Worm (Caenorhabditis elegans) whole organism, L1 larva: ENCODE measurements around the gene dpy-4.

Experiments used
- C04F5.9 ChIP-seq: sonication (generic microtip); optimal IDR thresholded peaks from 2 replicates; lab custom pipeline; 2016; ENCODE audit warnings: missing genetic modification characterization, missing compliant biosample characterization
- C34B4.2 ChIP-seq: sonication (generic microtip); optimal IDR thresholded peaks from 2 replicates; lab custom pipeline; 2017; ENCODE audit warnings: mild to moderate bottlenecking, missing genetic modification characterization, missing compliant biosample characterization
- Y116A8C.19 ChIP-seq: sonication (generic microtip); optimal IDR thresholded peaks from 2 replicates; lab custom pipeline; 2016; ENCODE audit warnings: missing compliant biosample characterization, missing genetic modification characterization, borderline replicate concordance
- aha-1 ChIP-seq: fragments of 150-350 bp; optimal IDR thresholded peaks from 2 replicates; lab custom pipeline; 2014; ENCODE audit warnings: missing biosample characterization, missing genetic modification characterization
- alr-1 ChIP-seq: fragments of 200-800 bp; sonication (Bioruptor generic); optimal IDR thresholded peaks from 2 replicates; lab custom pipeline; 2018; ENCODE audit warnings: borderline replicate concordance, mild to moderate bottlenecking, missing genetic modification characterization, missing compliant biosample characterization
- ama-1 ChIP-seq: fragments of 150-350 bp; optimal IDR thresholded peaks from 2 replicates; lab custom pipeline; 2014
- blmp-1 ChIP-seq: fragments of 150-350 bp; optimal IDR thresholded peaks from 2 replicates; lab custom pipeline; 2014; ENCODE audit warnings: missing biosample characterization, missing genetic modification characterization
- ceh-63 ChIP-seq: fragments of 200-800 bp; sonication (Bioruptor generic); optimal IDR thresholded peaks from 2 replicates; lab custom pipeline; 2018; ENCODE audit warnings: mild to moderate bottlenecking, missing genetic modification characterization, missing compliant biosample characterization
- ceh-88 ChIP-seq: fragments of 200-800 bp; sonication (Bioruptor generic); IDR thresholded peaks from 2 replicates; pipeline ENCODE4 v1.3.6; 2022; ENCODE audit warnings: missing genetic modification characterization, missing compliant biosample characterization
- ceh-90 ChIP-seq: sonication (generic microtip); optimal IDR thresholded peaks from 2 replicates; lab custom pipeline; 2016; ENCODE audit warnings: missing genetic modification characterization, missing compliant biosample characterization
- ces-1 ChIP-seq: fragments of 150-350 bp; optimal IDR thresholded peaks from 2 replicates; lab custom pipeline; 2014; ENCODE audit warnings: missing biosample characterization, missing genetic modification reagents, missing genetic modification characterization
- efl-3 ChIP-seq: fragments of 200-800 bp; sonication (Bioruptor generic); optimal IDR thresholded peaks from 2 replicates; lab custom pipeline; 2018; ENCODE audit warnings: mild to moderate bottlenecking, missing genetic modification characterization, missing compliant biosample characterization
- egl-13 ChIP-seq: sonication (generic microtip); optimal IDR thresholded peaks from 2 replicates; lab custom pipeline; 2016; ENCODE audit warnings: missing genotype, missing genetic modification reagents, missing genetic modification characterization, missing compliant biosample characterization
- egl-27 ChIP-seq, 2 experiments: fragments of 150-350 bp in 1 of 2; sonication (generic microtip); optimal IDR thresholded peaks; 3 replicates each; lab custom pipeline; 2017 to 2018; ENCODE audit warnings: missing biosample characterization in 2 of 2, missing genetic modification characterization in 2 of 2, missing genetic modification reagents in 2 of 2
- elt-2 ChIP-seq: sonication (generic microtip); optimal IDR thresholded peaks from 2 replicates; lab custom pipeline; 2016; ENCODE audit warnings: missing genetic modification characterization, mild to moderate bottlenecking, inconsistent platforms, missing compliant biosample characterization, missing genetic modification reagents
- fkh-10 ChIP-seq: sonication (generic microtip); optimal IDR thresholded peaks from 2 replicates; lab custom pipeline; 2017; ENCODE audit warnings: missing biosample characterization, missing genetic modification reagents, missing genetic modification characterization
- fkh-4 ChIP-seq: sonication (generic microtip); optimal IDR thresholded peaks from 2 replicates; lab custom pipeline; 2016; ENCODE audit warnings: missing compliant biosample characterization, missing genetic modification characterization, borderline replicate concordance
- fkh-8 ChIP-seq: sonication (generic microtip); optimal IDR thresholded peaks from 2 replicates; lab custom pipeline; 2016; ENCODE audit warnings: mild to moderate bottlenecking, missing genetic modification characterization, missing compliant biosample characterization
- hlh-4 ChIP-seq: sonication (generic microtip); optimal IDR thresholded peaks from 2 replicates; lab custom pipeline; 2016; ENCODE audit warnings: mild to moderate bottlenecking, missing genetic modification characterization, missing compliant biosample characterization
- hpl-2 ChIP-seq: fragments of 150-350 bp; optimal IDR thresholded peaks from 2 replicates; lab custom pipeline; 2014; ENCODE audit warnings: missing biosample characterization, missing genetic modification reagents, missing genetic modification characterization
- isw-1 ChIP-seq: fragments of 200-800 bp; sonication (Bioruptor generic); IDR thresholded peaks from 2 replicates; pipeline ENCODE4 v1.3.6; 2022; ENCODE audit warnings: missing genetic modification characterization, missing compliant biosample characterization
- lin-14 ChIP-seq: fragments of 200-800 bp; sonication (Bioruptor generic); optimal IDR thresholded peaks from 2 replicates; lab custom pipeline; 2018; ENCODE audit warnings: mild to moderate bottlenecking, missing genetic modification characterization, moderate library complexity, missing compliant biosample characterization
- lsy-2 ChIP-seq, 2 experiments: fragments of 150-350 bp; optimal IDR thresholded peaks; 2 replicates each; lab custom pipeline; 2014; ENCODE audit warnings: missing biosample characterization in 2 of 2, missing genetic modification characterization in 2 of 2
- mdl-1 ChIP-seq, 2 experiments: fragments of 150-350 bp; optimal IDR thresholded peaks; 2 replicates each; lab custom pipeline; 2014 to 2017; ENCODE audit warnings: missing biosample characterization in 2 of 2, missing genetic modification characterization in 2 of 2, inconsistent platforms in 1 of 2
- nhr-11 ChIP-seq: fragments of 150-350 bp; optimal IDR thresholded peaks from 2 replicates; lab custom pipeline; 2014; ENCODE audit warnings: missing biosample characterization, missing genetic modification characterization
- nhr-12 ChIP-seq: sonication (generic microtip); optimal IDR thresholded peaks from 2 replicates; lab custom pipeline; 2017; ENCODE audit warnings: missing biosample characterization, missing genetic modification characterization
- nhr-19 ChIP-seq: fragments of 200-800 bp; sonication (Bioruptor generic); conservative IDR thresholded peaks from 2 replicates; pipeline ENCODE4 v1.3.6; 2022; ENCODE audit warnings: missing genetic modification characterization, missing compliant biosample characterization
- nhr-20 ChIP-seq: sonication (generic microtip); optimal IDR thresholded peaks from 2 replicates; lab custom pipeline; 2016; ENCODE audit warnings: mild to moderate bottlenecking, missing genetic modification characterization, missing compliant biosample characterization
- nhr-237 ChIP-seq: fragments of 150-350 bp; optimal IDR thresholded peaks from 2 replicates; lab custom pipeline; 2014; ENCODE audit warnings: missing biosample characterization, missing genetic modification characterization
- nhr-28 ChIP-seq: fragments of 150-350 bp; optimal IDR thresholded peaks from 2 replicates; lab custom pipeline; 2014; ENCODE audit warnings: missing biosample characterization, missing genetic modification characterization
- nhr-47 ChIP-seq: sonication (generic microtip); optimal IDR thresholded peaks from 2 replicates; lab custom pipeline; 2016; ENCODE audit warnings: mild to moderate bottlenecking, missing genetic modification characterization, moderate library complexity, missing compliant biosample characterization
- nhr-71 ChIP-seq: sonication (generic microtip); optimal IDR thresholded peaks from 2 replicates; lab custom pipeline; 2016; ENCODE audit warnings: mild to moderate bottlenecking, missing genetic modification characterization, moderate library complexity, missing compliant biosample characterization
- nhr-76 ChIP-seq: sonication (generic microtip); optimal IDR thresholded peaks from 2 replicates; lab custom pipeline; 2017; ENCODE audit warnings: missing biosample characterization, missing genetic modification characterization
- nhr-77 ChIP-seq: fragments of 150-350 bp; optimal IDR thresholded peaks from 2 replicates; lab custom pipeline; 2014; ENCODE audit warnings: missing biosample characterization, missing genetic modification characterization
- nhr-84 ChIP-seq: sonication (generic microtip); optimal IDR thresholded peaks from 2 replicates; lab custom pipeline; 2017; ENCODE audit warnings: missing biosample characterization, missing genetic modification characterization
- nhr-90 ChIP-seq: sonication (generic microtip); optimal IDR thresholded peaks from 2 replicates; lab custom pipeline; 2016; ENCODE audit warnings: mild to moderate bottlenecking, missing genetic modification characterization, missing compliant biosample characterization; ENCODE audit not compliant: poor library complexity
- pax-3 ChIP-seq: fragments of 200-800 bp; sonication (Bioruptor generic); optimal IDR thresholded peaks from 2 replicates; lab custom pipeline; 2018; ENCODE audit warnings: mild to moderate bottlenecking, missing genetic modification characterization, moderate library complexity, missing compliant biosample characterization
- rnt-1 ChIP-seq: sonication (generic microtip); optimal IDR thresholded peaks from 2 replicates; lab custom pipeline; 2016; ENCODE audit warnings: mild to moderate bottlenecking, missing genetic modification characterization, moderate library complexity, missing compliant biosample characterization
- skn-1 ChIP-seq: fragments of 150-350 bp; optimal IDR thresholded peaks from 2 replicates; lab custom pipeline; 2014; ENCODE audit warnings: missing biosample characterization, missing genetic modification characterization
- snu-23 ChIP-seq: sonication (generic microtip); optimal IDR thresholded peaks from 2 replicates; lab custom pipeline; 2016; ENCODE audit warnings: missing genetic modification characterization, missing compliant biosample characterization
- sptf-1 ChIP-seq: fragments of 150-350 bp; optimal IDR thresholded peaks from 2 replicates; lab custom pipeline; 2014; ENCODE audit warnings: missing biosample characterization, missing genetic modification characterization
- swsn-7 ChIP-seq: sonication (generic microtip); optimal IDR thresholded peaks from 2 replicates; lab custom pipeline; 2016; ENCODE audit warnings: missing genetic modification characterization, missing compliant biosample characterization
- tbx-2 ChIP-seq: sonication (generic microtip); optimal IDR thresholded peaks from 2 replicates; lab custom pipeline; 2016; ENCODE audit warnings: missing genetic modification characterization, missing compliant biosample characterization
- tlp-1 ChIP-seq: fragments of 150-350 bp; optimal IDR thresholded peaks from 2 replicates; lab custom pipeline; 2014; ENCODE audit warnings: missing biosample characterization, missing genetic modification characterization
- unc-30 ChIP-seq: sonication (generic microtip); optimal IDR thresholded peaks from 2 replicates; lab custom pipeline; 2017; ENCODE audit warnings: missing biosample characterization, missing genetic modification characterization
- unc-62 ChIP-seq: fragments of 150-350 bp; optimal IDR thresholded peaks from 2 replicates; lab custom pipeline; 2014; ENCODE audit warnings: missing biosample characterization, missing genetic modification reagents, missing genetic modification characterization
- unc-86 ChIP-seq: sonication (generic microtip); optimal IDR thresholded peaks from 2 replicates; lab custom pipeline; 2016; ENCODE audit warnings: missing genetic modification characterization, missing compliant biosample characterization
- zag-1 ChIP-seq: fragments of 150-350 bp; optimal IDR thresholded peaks from 2 replicates; lab custom pipeline; 2014; ENCODE audit warnings: missing biosample characterization, missing genetic modification characterization
- zip-4 ChIP-seq: fragments of 200-800 bp; sonication (Bioruptor generic); optimal IDR thresholded peaks from 2 replicates; lab custom pipeline; 2018; ENCODE audit warnings: mild to moderate bottlenecking, missing genetic modification characterization, moderate library complexity, missing compliant biosample characterization

The dpy-4 gene

DNA sequence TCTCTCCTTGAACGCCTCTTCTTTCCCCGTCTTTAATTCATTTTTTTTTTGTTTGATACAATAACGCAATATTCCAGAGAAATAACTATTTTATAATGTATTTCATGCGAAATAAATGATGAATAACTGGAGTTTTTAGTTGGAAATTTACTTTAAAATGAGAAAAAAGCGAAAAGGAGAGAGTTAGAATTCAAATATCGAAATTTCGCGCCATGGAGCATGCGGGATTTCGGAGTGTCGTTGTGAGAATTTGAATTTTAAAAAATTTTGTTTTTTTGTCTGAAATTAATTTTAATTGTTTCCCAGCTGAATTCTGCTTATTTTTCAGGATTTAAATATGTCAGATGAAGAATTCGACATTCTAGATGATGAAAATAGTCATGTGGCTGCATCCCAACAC is 38.8 kb upstream of the dpy-4 start, which contains the start of gene fcd-2 (continued):
- TF ChIP-seq nhr-19 (GFP tag; lab: Robert Waterston, UW) (no peak), lin-14 (GFP tag; lab: Kevin White, UChicago) (no peak), nhr-28 (tag; lab: Kevin White, UChicago) (no peak), nhr-237 (no peak), tlp-1 (tag; lab: Kevin White, UChicago) (no peak), aha-1 (tag; lab: Kevin White, UChicago) (no peak), isw-1 (GFP tag; lab: Robert Waterston, UW) (no peak), ces-1 (GFP tag; lab: Kevin White, UChicago) (no peak), tbx-2 (peak; percentile 7), ceh-63 (no peak), sptf-1 (tag; lab: Kevin White, UChicago) (no peak), blmp-1 (tag; lab: Kevin White, UChicago) (peak; percentile 66), nhr-11 (tag; lab: Kevin White, UChicago) (no peak), C04F5.9 (no peak), zip-4 (no peak), efl-3 (GFP tag; lab: Kevin White, UChicago) (no peak), nhr-90 (peak; percentile 5), unc-86 (tag; lab: Kevin White, UChicago) (no peak), mdl-1 (tag; optimal IDR thresholded peaks at IDR 0.05; lab: Kevin White, UChicago) (no peak), lsy-2 (tag; optimal IDR thresholded peaks at IDR 0.05; lab: Kevin White, UChicago) (peak; percentile 45 to 80), nhr-12 (tag; lab: Kevin White, UChicago) (no peak), alr-1 (no peak), nhr-47 (tag; lab: Kevin White, UChicago) (peak; percentile 56), hlh-4 (tag; lab: Kevin White, UChicago) (no peak), elt-2 (tag; lab: Kevin White, UChicago) (no peak), snu-23 (GFP tag; lab: Kevin White, UChicago) (peak; percentile 58), nhr-76 (tag; lab: Kevin White, UChicago) (no peak), swsn-7 (tag; lab: Kevin White, UChicago) (peak; percentile 38), Y116A8C.19 (no peak), unc-30 (tag; lab: Kevin White, UChicago) (no peak), fkh-8 (peak; percentile 6), ceh-90 (tag; lab: Kevin White, UChicago) (no peak), nhr-77 (tag; lab: Kevin White, UChicago) (peak; percentile 10), fkh-10 (GFP tag; lab: Kevin White, UChicago) (no peak), unc-62 (GFP tag; lab: Kevin White, UChicago) (no peak), hpl-2 (GFP tag; lab: Kevin White, UChicago) (no peak), ceh-88 (GFP tag; lab: Robert Waterston, UW) (no peak), egl-13 (tag; lab: Kevin White, UChicago) (peak; percentile 4), fkh-4 (tag; lab: Kevin White, UChicago) (no peak), zag-1 (tag; lab: Kevin White, UChicago) (no peak), pax-3 (tag; lab: Kevin White, UChicago) (no peak), skn-1 (tag; lab: Kevin White, UChicago) (peak; percentile 73), egl-27 (tag; optimal IDR thresholded peaks at IDR 0.05; lab: Kevin White, UChicago) (no peak), nhr-20 (tag; lab: Kevin White, UChicago) (peak; percentile 34), rnt-1 (tag; lab: Kevin White, UChicago) (peak; percentile 35), nhr-84 (tag; lab: Kevin White, UChicago) (no peak), ama-1 (lab: Kevin White, UChicago) (no peak), nhr-71 (peak; percentile 65), C34B4.2 (tag; lab: Kevin White, UChicago) (no peak)
